Fruit fly (Drosophila melanogaster): Measurements from ENCODE around the gene CG7573.

Gene CG7573

DNA sequence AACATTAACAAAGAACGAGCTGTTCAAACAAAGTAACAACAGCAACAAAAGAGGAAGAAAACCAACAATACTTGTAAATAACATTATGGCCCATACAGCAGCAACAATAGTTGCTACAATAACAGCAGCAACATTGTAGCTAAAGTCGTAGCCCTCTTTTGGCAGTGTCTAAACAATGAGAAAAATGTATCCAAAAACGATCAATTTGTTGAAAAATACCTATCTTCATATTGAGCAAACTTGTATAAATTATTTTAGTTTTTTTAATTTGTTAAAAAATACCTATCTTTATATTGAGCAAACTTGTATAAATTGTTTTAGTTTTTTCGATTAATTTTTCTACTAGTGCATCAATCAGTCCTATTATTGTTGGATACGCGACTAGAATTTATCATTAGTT lies 26.5 kb upstream of the CG7573 start (continued):
- TF ChIP-seq CG6765 (GFP tag; optimal IDR thresholded peaks at IDR 0.05) (peak; percentile 57), CG10565 (GFP tag; optimal IDR thresholded peaks at IDR 0.05) (peak; percentile 5), trh (GFP tag; optimal IDR thresholded peaks at IDR 0.05) (peak; percentile 17), az2 (GFP tag; optimal IDR thresholded peaks at IDR 0.05) (no peak), CG7372 (GFP tag; IDR thresholded peaks at IDR 0.05) (0 out of 2 replicates have a peak, but pooled peaks have one; percentile 12), trem (tag; optimal IDR thresholded peaks at IDR 0.05) (peak; percentile 34), CG10654 (GFP tag; optimal IDR thresholded peaks at IDR 0.05) (peak; percentile 12), CG34422 (GFP tag; IDR thresholded peaks at IDR 0.05) (no peak), Meics (GFP tag; optimal IDR thresholded peaks at IDR 0.05) (peak; percentile 65), CG11560 (tag; IDR thresholded peaks at IDR 0.05) (no peak), CG4820 (GFP tag; optimal IDR thresholded peaks at IDR 0.05) (peak; percentile 53), CG3281 (GFP tag; optimal IDR thresholded peaks at IDR 0.05) (peak; percentile 49), tgo (GFP tag; IDR thresholded peaks at IDR 0.05) (peak; percentile 55), Max (GFP tag; optimal IDR thresholded peaks at IDR 0.05) (peak; percentile 59), ind (GFP tag; optimal IDR thresholded peaks at IDR 0.05) (peak; percentile 48), tin (GFP tag; optimal IDR thresholded peaks at IDR 0.05) (peak; percentile 53), fd96Cb (tag; optimal IDR thresholded peaks at IDR 0.05) (peak; percentile 67), nmo (GFP tag; optimal IDR thresholded peaks at IDR 0.05) (peak; percentile 50), CG10366 (GFP tag; IDR thresholded peaks at IDR 0.05) (no peak), Rfx (GFP tag; IDR thresholded peaks at IDR 0.05) (peak; percentile 67), Doc3 (GFP tag; IDR thresholded peaks at IDR 0.05; ENCODE audit: partially characterized antibody) (no peak), ato (GFP tag; IDR thresholded peaks at IDR 0.05; ENCODE audit: partially characterized antibody) (no peak), gem (tag; optimal IDR thresholded peaks at IDR 0.05) (peak; percentile 5), Vsx1 (GFP tag; optimal IDR thresholded peaks at IDR 0.05) (no peak), CG4854 (GFP tag; optimal IDR thresholded peaks at IDR 0.05) (peak; percentile 9), ranshi (GFP tag; IDR thresholded peaks at IDR 0.05) (peak; percentile 62), CG17359 (tag; optimal IDR thresholded peaks at IDR 0.05) (peak; percentile 47), otp (GFP tag; IDR thresholded peaks at IDR 0.05) (no peak), CG11504 (tag; optimal IDR thresholded peaks at IDR 0.05) (peak; percentile 91), CG10979 (tag; optimal IDR thresholded peaks at IDR 0.05) (peak; percentile 72), CG31441 (GFP tag; IDR thresholded peaks at IDR 0.05) (peak; percentile 80), gcm (GFP tag; optimal IDR thresholded peaks at IDR 0.05) (no peak), D19A (tag; optimal IDR thresholded peaks at IDR 0.05) (peak; percentile 67), CG12236 (GFP tag; optimal IDR thresholded peaks at IDR 0.05) (no peak), CG18764 (GFP tag; optimal IDR thresholded peaks at IDR 0.05) (peak; percentile 53), Fer1 (GFP tag; optimal IDR thresholded peaks at IDR 0.05) (peak; percentile 53), CG17361 (GFP tag; IDR thresholded peaks at IDR 0.05) (peak; percentile 80), Pdp1 (GFP tag; optimal IDR thresholded peaks at IDR 0.05) (peak in 1 of 2 experiments; percentile 25), CG2120 (GFP tag; optimal IDR thresholded peaks at IDR 0.05) (no peak), CG17802 (tag; optimal IDR thresholded peaks at IDR 0.05) (no peak), shn (GFP tag; optimal IDR thresholded peaks at IDR 0.05) (no peak), CG1603 (tag; optimal IDR thresholded peaks at IDR 0.05) (no peak), phol (tag; optimal IDR thresholded peaks at IDR 0.05) (peak; percentile 64), CG13624 (GFP tag; optimal IDR thresholded peaks at IDR 0.05) (peak; percentile 29), crp (GFP tag; optimal IDR thresholded peaks at IDR 0.05) (no peak), vvl (GFP tag; IDR thresholded peaks at IDR 0.05) (peak; percentile 78), Ada2b (GFP tag; IDR thresholded peaks at IDR 0.05) (peak; percentile 66), BtbVII (GFP tag; optimal IDR thresholded peaks at IDR 0.05) (no peak), dmrt99B (tag; optimal IDR thresholded peaks at IDR 0.05) (peak; percentile 75), CG6689 (GFP tag; IDR thresholded peaks at IDR 0.05) (peak; percentile 46; the same call in 1 of the 2 replicates), Atf6 (GFP tag; IDR thresholded peaks at IDR 0.05) (no peak)

Data from whole organism, embryonic.